Fruit fly (Drosophila melanogaster): ENCODE measurements around the gene CG43085.

DNA sequence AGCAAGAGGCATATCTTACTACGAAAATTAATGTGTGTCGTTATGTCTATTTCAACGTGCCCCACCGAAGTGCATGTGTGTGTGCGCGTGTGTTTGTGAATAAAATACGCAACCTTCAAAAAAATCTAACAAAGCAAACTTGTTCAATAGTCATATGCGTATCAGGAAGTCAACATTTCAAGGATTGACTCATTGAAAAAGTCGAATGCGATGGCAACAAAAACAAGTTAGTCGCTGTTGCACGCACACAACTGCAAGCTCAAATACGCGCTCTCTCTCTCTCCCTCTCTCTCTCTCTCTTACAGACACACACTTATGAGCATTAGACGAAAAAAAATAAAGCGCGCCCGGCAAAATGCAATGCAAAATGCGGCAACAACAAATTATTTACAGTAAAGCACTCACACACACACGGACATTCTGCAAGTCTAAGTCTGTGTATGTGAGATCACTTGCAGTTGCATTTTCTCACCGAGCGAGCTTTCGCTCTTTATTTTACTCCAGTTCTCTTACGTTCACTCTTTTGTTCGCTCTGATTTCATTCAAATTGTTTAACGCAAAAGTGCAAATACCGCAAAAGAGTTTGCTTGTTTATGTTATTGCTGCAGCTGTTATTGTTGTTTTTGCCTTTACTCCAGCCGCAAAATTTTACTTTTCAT lies 39.8 kb downstream of the CG43085 start:
- TF ChIP-seq Eip75B (GFP tag; optimal IDR thresholded peaks at IDR 0.05): no peak
- no peak for TF ChIP-seq CG8632 (GFP tag; optimal IDR thresholded peaks at IDR 0.05)
